Worm (Caenorhabditis elegans) whole organism, early embryonic: ENCODE measurements around the gene emb-27.

ENCODE experiments used
- B0310.2 ChIP-seq: sonication (generic microtip); optimal IDR thresholded peaks from 2 replicates; lab custom pipeline; 2016; ENCODE audit warnings: mild to moderate bottlenecking, missing genetic modification characterization, missing compliant biosample characterization
- aly-1 ChIP-seq: sonication (generic microtip); optimal IDR thresholded peaks from 2 replicates; lab custom pipeline; 2016; ENCODE audit warnings: missing genetic modification characterization, missing compliant biosample characterization
- ama-1 ChIP-seq: fragments of 150-350 bp; optimal IDR thresholded peaks from 2 replicates; lab custom pipeline; 2014
- ceh-13 ChIP-seq: fragments of 200-800 bp; sonication (Bioruptor generic); optimal IDR thresholded peaks from 2 replicates; lab custom pipeline; 2018; ENCODE audit warnings: mild to moderate bottlenecking, missing genetic modification characterization, missing compliant biosample characterization
- ceh-36 ChIP-seq: sonication (generic microtip); optimal IDR thresholded peaks from 2 replicates; lab custom pipeline; 2016; ENCODE audit warnings: missing genetic modification characterization, inconsistent platforms, missing compliant biosample characterization
- flt-1 ChIP-seq: fragments of 200-800 bp; sonication (Bioruptor generic); IDR thresholded peaks from 2 replicates; pipeline ENCODE4 v1.3.6; 2022; ENCODE audit warnings: missing genetic modification characterization, missing compliant biosample characterization
- hnd-1 ChIP-seq: sonication (generic microtip); optimal IDR thresholded peaks from 2 replicates; lab custom pipeline; 2016; ENCODE audit warnings: missing genetic modification characterization, missing compliant biosample characterization
- pes-1 ChIP-seq: fragments of 200-800 bp; sonication (Bioruptor generic); IDR thresholded peaks from 2 replicates; pipeline ENCODE4 v1.3.6; 2022; ENCODE audit warnings: missing genetic modification reagents, missing genetic modification characterization, missing compliant biosample characterization
- tbx-11 ChIP-seq: fragments of 200-800 bp; sonication (Bioruptor generic); IDR thresholded peaks from 2 replicates; pipeline ENCODE4 v1.3.6; 2022; ENCODE audit warnings: missing genetic modification characterization, missing compliant biosample characterization

- TF ChIP-seq pes-1 (GFP tag; lab: Robert Waterston, UW), result peak; percentile 3; the same call in 1 of the 2 replicates
- no peak for TF ChIP-seq ama-1 (lab: Kevin White, UChicago)
- TF ChIP-seq ceh-36 (tag; lab: Kevin White, UChicago), result no peak
- TF ChIP-seq B0310.2 (tag; lab: Kevin White, UChicago), result no peak
- TF ChIP-seq tbx-11, result no peak
- no peak for TF ChIP-seq ceh-13 (GFP tag; lab: Kevin White, UChicago)
- TF ChIP-seq flt-1 (GFP tag; lab: Robert Waterston, UW), result no peak
- TF ChIP-seq aly-1 (tag; lab: Kevin White, UChicago), result no peak
- TF ChIP-seq hnd-1 (tag; lab: Kevin White, UChicago), result no peak
These were observed 30.5 kb downstream of the emb-27 start for ce11 chrII:8131413-8131966.
